Worm (Caenorhabditis elegans) whole organism, L2 larva: ENCODE results near the gene nhr-131.

Source experiments
- C34F6.9 ChIP-seq: fragments of 150-350 bp; optimal IDR thresholded peaks from 2 replicates; lab custom pipeline; 2014; ENCODE audit warnings: missing biosample characterization, missing genetic modification characterization
- alr-1 ChIP-seq: fragments of 150-350 bp; optimal IDR thresholded peaks from 2 replicates; lab custom pipeline; 2014; ENCODE audit warnings: missing biosample characterization, missing genetic modification characterization
- aly-2 ChIP-seq: fragments of 150-350 bp; optimal IDR thresholded peaks from 2 replicates; lab custom pipeline; 2014; ENCODE audit warnings: missing biosample characterization, missing genetic modification characterization
- blmp-1 ChIP-seq: sonication (generic microtip); optimal IDR thresholded peaks from 2 replicates; lab custom pipeline; 2017; ENCODE audit warnings: missing genetic modification characterization, mild to moderate bottlenecking, missing compliant biosample characterization, antibody characterized with exemption, moderate library complexity; ENCODE audit not compliant: insufficient read depth
- ceh-16 ChIP-seq: fragments of 150-350 bp; optimal IDR thresholded peaks from 2 replicates; lab custom pipeline; 2014; ENCODE audit warnings: missing biosample characterization, missing genetic modification characterization
- ceh-82 ChIP-seq: fragments of 150-350 bp; optimal IDR thresholded peaks from 2 replicates; lab custom pipeline; 2014; ENCODE audit warnings: missing biosample characterization, missing genetic modification characterization
- crh-2 ChIP-seq: sonication (generic microtip); optimal IDR thresholded peaks from 2 replicates; lab custom pipeline; 2017; ENCODE audit warnings: missing biosample characterization, missing genetic modification characterization
- dmd-4 ChIP-seq: sonication (generic microtip); optimal IDR thresholded peaks from 2 replicates; lab custom pipeline; 2017; ENCODE audit warnings: missing biosample characterization, missing genetic modification characterization
- egl-27 ChIP-seq: sonication (generic microtip); optimal IDR thresholded peaks from 3 replicates; lab custom pipeline; 2017; ENCODE audit warnings: missing biosample characterization, missing genetic modification reagents, missing genetic modification characterization
- elt-1 ChIP-seq: fragments of 150-350 bp; optimal IDR thresholded peaks from 2 replicates; lab custom pipeline; 2014; ENCODE audit warnings: missing biosample characterization, missing genetic modification characterization
- fos-1 ChIP-seq: fragments of 150-350 bp; optimal IDR thresholded peaks from 2 replicates; lab custom pipeline; 2014; ENCODE audit warnings: missing biosample characterization, missing genetic modification characterization
- lin-11 ChIP-seq: fragments of 150-350 bp; sonication (generic microtip); optimal IDR thresholded peaks from 2 replicates; lab custom pipeline; 2014; ENCODE audit warnings: missing biosample characterization, missing genetic modification characterization, inconsistent platforms, mixed read lengths
- lsy-2 ChIP-seq, 2 experiments: fragments of 150-350 bp in 1 of 2; sonication (generic microtip) in 1 of 2; optimal IDR thresholded peaks; 2 replicates each; lab custom pipeline; 2014 to 2017; ENCODE audit warnings: missing biosample characterization in 2 of 2, missing genetic modification characterization in 2 of 2
- mab-5 ChIP-seq: fragments of 150-350 bp; optimal IDR thresholded peaks from 2 replicates; lab custom pipeline; 2014; ENCODE audit warnings: missing biosample characterization, missing genetic modification characterization
- mbf-1 ChIP-seq: sonication (generic microtip); optimal IDR thresholded peaks from 2 replicates; lab custom pipeline; 2017; ENCODE audit warnings: missing biosample characterization, missing genetic modification characterization
- nhr-10 ChIP-seq: sonication (generic microtip); optimal IDR thresholded peaks from 2 replicates; lab custom pipeline; 2017; ENCODE audit warnings: missing biosample characterization, missing genetic modification characterization
- nhr-11 ChIP-seq: fragments of 150-350 bp; optimal IDR thresholded peaks from 2 replicates; lab custom pipeline; 2014; ENCODE audit warnings: missing biosample characterization, missing genetic modification characterization
- nhr-21 ChIP-seq: fragments of 150-350 bp; optimal IDR thresholded peaks from 2 replicates; lab custom pipeline; 2014; ENCODE audit warnings: missing biosample characterization, missing genetic modification characterization
- nhr-23 ChIP-seq: fragments of 150-350 bp; optimal IDR thresholded peaks from 2 replicates; lab custom pipeline; 2014; ENCODE audit warnings: missing biosample characterization, missing genetic modification reagents, missing genetic modification characterization
- nhr-237 ChIP-seq: fragments of 150-350 bp; optimal IDR thresholded peaks from 2 replicates; lab custom pipeline; 2014; ENCODE audit warnings: missing biosample characterization, missing genetic modification characterization
- nhr-25 ChIP-seq: fragments of 150-350 bp; sonication (generic microtip); optimal IDR thresholded peaks from 3 replicates; lab custom pipeline; 2014; ENCODE audit warnings: missing biosample characterization, missing genetic modification characterization
- nhr-6 ChIP-seq: fragments of 150-350 bp; optimal IDR thresholded peaks from 2 replicates; lab custom pipeline; 2014; ENCODE audit warnings: missing biosample characterization, missing genetic modification characterization
- nhr-77 ChIP-seq: fragments of 150-350 bp; optimal IDR thresholded peaks from 2 replicates; lab custom pipeline; 2014; ENCODE audit warnings: missing biosample characterization, missing genetic modification characterization
- peb-1 ChIP-seq: fragments of 150-350 bp; optimal IDR thresholded peaks from 2 replicates; lab custom pipeline; 2014; ENCODE audit warnings: missing biosample characterization, missing genetic modification characterization
- sem-4 ChIP-seq: fragments of 150-350 bp; optimal IDR thresholded peaks from 2 replicates; lab custom pipeline; 2014; ENCODE audit warnings: missing biosample characterization, missing genetic modification reagents, missing genetic modification characterization
- skn-1 ChIP-seq: sonication (generic microtip); optimal IDR thresholded peaks from 2 replicates; lab custom pipeline; 2017; ENCODE audit warnings: missing biosample characterization, missing genetic modification characterization
- snpc-4 ChIP-seq: fragments of 150-350 bp; optimal IDR thresholded peaks from 2 replicates; lab custom pipeline; 2014; ENCODE audit warnings: missing biosample characterization, missing genetic modification characterization
- unc-39 ChIP-seq: fragments of 150-350 bp; optimal IDR thresholded peaks from 2 replicates; lab custom pipeline; 2014; ENCODE audit warnings: missing biosample characterization, missing genetic modification characterization
- unc-55 ChIP-seq: fragments of 150-350 bp; sonication (generic microtip); optimal IDR thresholded peaks from 3 replicates; lab custom pipeline; 2014; ENCODE audit warnings: missing biosample characterization, missing genetic modification reagents, missing genetic modification characterization
- unc-62 ChIP-seq: fragments of 150-350 bp; optimal IDR thresholded peaks from 2 replicates; lab custom pipeline; 2014; ENCODE audit warnings: missing biosample characterization, missing genetic modification reagents, missing genetic modification characterization
- ztf-1 ChIP-seq: fragments of 200-800 bp; sonication (Bioruptor generic); conservative IDR thresholded peaks from 2 replicates; pipeline ENCODE4 v1.3.6; 2022; ENCODE audit warnings: missing genetic modification characterization, missing compliant biosample characterization
- ztf-4 ChIP-seq: fragments of 150-350 bp; optimal IDR thresholded peaks from 2 replicates; lab custom pipeline; 2014; ENCODE audit warnings: missing biosample characterization, missing genetic modification characterization

Gene nhr-131

DNA sequence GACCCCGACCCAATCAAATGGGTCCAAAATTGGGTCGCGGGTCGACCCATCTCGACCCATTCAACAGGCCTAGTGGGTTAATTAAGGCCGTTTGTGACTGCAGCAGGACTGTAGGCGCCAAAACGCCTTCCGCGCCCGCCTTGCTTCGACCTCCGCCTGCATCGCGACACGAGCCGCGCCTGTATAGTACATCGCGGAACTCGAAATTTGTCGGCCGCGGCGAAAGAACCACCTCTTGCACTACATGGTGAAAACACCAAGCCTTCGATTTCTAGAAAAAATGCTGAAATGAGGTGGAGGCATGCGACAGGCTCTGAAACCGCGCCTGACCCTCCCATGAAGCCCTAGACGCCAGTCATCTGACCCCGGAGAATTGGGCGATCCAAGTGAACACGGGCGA is 6.2 kb upstream of the nhr-131 start:
- no peak for TF ChIP-seq unc-55 (GFP tag; lab: Kevin White, UChicago)
- TF ChIP-seq nhr-25 (tag; lab: Kevin White, UChicago) = no peak
- TF ChIP-seq mab-5 = no peak
- no peak for TF ChIP-seq peb-1
- no peak for TF ChIP-seq nhr-21 (tag; lab: Kevin White, UChicago)
- no peak for TF ChIP-seq egl-27 (tag; lab: Kevin White, UChicago)
- TF ChIP-seq skn-1 (tag; lab: Kevin White, UChicago) = no peak

ce11 chrV:489320-489719 is 4.8 kb upstream of the nhr-131 start, which contains the start of gene nhr-106:
Gene nhr-106 (plus strand): TSS chrV:489620.
- TF ChIP-seq fos-1 = peak; percentile 41
- TF ChIP-seq dmd-4 = no peak

DNA sequence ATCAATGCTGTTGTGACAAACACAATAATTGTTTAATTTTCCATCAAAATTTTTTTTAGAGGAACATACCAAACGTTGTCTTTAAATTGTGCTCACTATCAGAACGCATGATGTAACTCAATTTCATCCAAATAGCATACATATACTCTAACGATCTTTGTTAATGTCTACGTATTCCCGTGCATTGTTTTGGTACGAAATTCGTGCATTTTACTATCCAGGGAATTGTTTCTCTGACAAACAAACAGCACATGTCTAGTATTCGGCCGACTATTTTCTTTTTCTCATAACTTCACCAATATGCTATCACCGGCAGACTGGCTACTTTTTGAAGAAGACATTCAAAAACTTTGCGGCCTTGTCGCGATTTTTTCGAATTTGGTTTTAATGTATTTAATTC is 2.7 kb upstream of the nhr-131 start, which contains the start of gene str-196:
str-196 (plus strand) TSS at position 301 of the 400 bp plus-strand sequence.
- TF ChIP-seq unc-39 (tag; lab: Kevin White, UChicago) (no peak), mab-5 (no peak), ztf-1 (no peak), nhr-237 (no peak), snpc-4 (tag; lab: Kevin White, UChicago) (no peak), nhr-23 (tag; lab: Kevin White, UChicago) (no peak), crh-2 (no peak), nhr-25 (tag; lab: Kevin White, UChicago) (no peak), nhr-77 (tag; lab: Kevin White, UChicago) (no peak), dmd-4 (no peak)

DNA sequence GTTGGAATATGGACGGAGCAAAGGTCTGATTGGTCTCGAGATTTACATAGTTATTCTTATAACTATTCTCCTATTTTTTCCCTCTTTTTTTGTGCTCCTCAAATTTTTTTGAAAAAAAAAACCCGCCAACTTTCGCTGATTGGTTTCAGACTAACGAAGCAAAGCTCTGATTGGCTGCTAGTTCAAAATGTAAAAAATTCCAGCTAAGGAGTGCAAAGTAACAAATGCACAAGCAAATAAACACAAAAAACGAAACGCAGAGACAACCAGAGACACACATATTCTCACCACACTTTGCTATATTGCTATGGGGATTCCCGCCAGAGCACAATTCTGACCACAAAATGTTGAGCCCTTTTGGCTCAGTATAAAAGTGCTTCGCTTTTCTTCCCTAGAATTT is 3.2 kb downstream of the nhr-131 start, which contains the start of gene T01G6.1:
T01G6.1 (plus strand) TSS at position 301 of the 400 bp plus-strand sequence.
- TF ChIP-seq sem-4 (tag; lab: Kevin White, UChicago) = no peak
- no peak for TF ChIP-seq dmd-4
- no peak for TF ChIP-seq nhr-11 (tag; lab: Kevin White, UChicago)
- no peak for TF ChIP-seq nhr-77 (tag; lab: Kevin White, UChicago)
- TF ChIP-seq ceh-82 (tag; lab: Kevin White, UChicago) = no peak
- no peak for TF ChIP-seq mab-5
- no peak for TF ChIP-seq ztf-4 (tag; lab: Kevin White, UChicago)

DNA sequence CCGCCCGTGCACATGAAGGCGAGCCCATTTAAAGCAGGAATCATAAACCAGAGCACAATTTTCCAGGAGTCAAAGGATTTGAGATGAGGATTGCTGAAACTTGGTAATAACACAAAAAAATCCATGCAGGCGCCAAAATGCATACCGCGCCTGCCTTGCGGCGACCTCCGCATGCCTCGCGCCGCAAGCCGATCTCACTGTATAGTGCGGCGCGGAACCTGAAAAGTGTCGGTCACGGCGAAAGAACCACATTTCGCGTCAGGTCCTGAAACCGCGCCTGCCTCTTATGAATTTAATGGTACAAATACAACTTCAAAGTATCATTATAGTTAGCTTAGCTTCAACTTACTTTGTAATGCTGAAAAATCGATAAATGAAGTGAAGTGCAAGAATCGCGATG is 6.4 kb downstream of the nhr-131 start:
- TF ChIP-seq nhr-25 (tag; lab: Kevin White, UChicago) = no peak
- no peak for TF ChIP-seq C34F6.9 (tag; lab: Kevin White, UChicago)
- TF ChIP-seq unc-39 (tag; lab: Kevin White, UChicago) = no peak
- TF ChIP-seq nhr-10 (tag; lab: Kevin White, UChicago) = no peak
- no peak for TF ChIP-seq lin-11 (tag; lab: Kevin White, UChicago)
- no peak for TF ChIP-seq snpc-4 (tag; lab: Kevin White, UChicago)
- no peak for TF ChIP-seq ztf-4 (tag; lab: Kevin White, UChicago)
- no peak for TF ChIP-seq nhr-237
- TF ChIP-seq ztf-1 = no peak

DNA sequence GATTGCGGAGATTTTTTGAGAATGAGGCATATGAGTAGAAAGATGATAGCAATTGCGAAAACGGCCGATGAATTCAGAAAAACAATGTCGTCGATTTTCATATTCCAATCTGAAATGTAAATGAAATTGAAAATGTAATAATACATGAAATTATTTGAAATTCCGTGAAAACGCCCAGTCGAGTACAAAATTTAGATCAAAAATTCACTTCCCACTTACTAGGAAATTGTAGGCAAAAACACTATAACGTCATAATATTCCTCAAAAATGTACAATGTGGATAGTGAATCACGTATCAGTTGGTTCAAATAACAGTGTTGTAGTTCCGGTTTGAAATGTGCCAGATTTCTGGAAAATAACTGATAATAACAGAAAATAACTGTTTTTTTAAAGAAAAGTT is 7.1 kb downstream of the nhr-131 start, which contains the start of gene str-256:
str-256 (minus strand) TSS at position 101 of the 400 bp plus-strand sequence.
- TF ChIP-seq nhr-25 (tag; lab: Kevin White, UChicago) = no peak
- TF ChIP-seq blmp-1 (tag; lab: Kevin White, UChicago) = no peak
- TF ChIP-seq mab-5 = no peak
- TF ChIP-seq mbf-1 (tag; lab: Kevin White, UChicago) = no peak
- no peak for TF ChIP-seq dmd-4
- TF ChIP-seq nhr-77 (tag; lab: Kevin White, UChicago) = no peak
- no peak for TF ChIP-seq nhr-11 (tag; lab: Kevin White, UChicago)
- no peak for TF ChIP-seq egl-27 (tag; lab: Kevin White, UChicago)
- TF ChIP-seq elt-1 (tag; lab: Kevin White, UChicago) = no peak
- no peak for TF ChIP-seq nhr-237
- no peak for TF ChIP-seq alr-1 (tag; lab: Kevin White, UChicago)
- no peak for TF ChIP-seq nhr-6 (tag; lab: Kevin White, UChicago)
- TF ChIP-seq ceh-16 (tag; lab: Kevin White, UChicago) = no peak
- TF ChIP-seq lsy-2 (tag; optimal IDR thresholded peaks at IDR 0.05; lab: Kevin White, UChicago) = no peak
- TF ChIP-seq snpc-4 (tag; lab: Kevin White, UChicago) = no peak
- TF ChIP-seq fos-1 = no peak
- no peak for TF ChIP-seq sem-4 (tag; lab: Kevin White, UChicago)
- TF ChIP-seq aly-2 (tag; lab: Kevin White, UChicago) = no peak
- TF ChIP-seq unc-62 (GFP tag; lab: Kevin White, UChicago) = no peak
